Fruit fly (Drosophila melanogaster) whole organism, wandering third instar larva: ENCODE data around the gene CG44405.

Experiments
- Abd-B ChIP-seq: fragments of >200 bp; optimal IDR thresholded peaks from 2 replicates; lab custom pipeline; 2017; ENCODE audit warnings: missing biosample characterization, missing genetic modification characterization
- CG32264 ChIP-seq: fragments of 200-800 bp; sonication (Bioruptor generic); optimal IDR thresholded peaks from 2 replicates; lab custom pipeline; 2016; ENCODE audit warnings: missing biosample characterization, missing genetic modification characterization
- CG9705 ChIP-seq: fragments of 200-800 bp; sonication (Bioruptor generic); optimal IDR thresholded peaks from 2 replicates; lab custom pipeline; 2018; ENCODE audit warnings: missing biosample characterization, mild to moderate bottlenecking, missing genetic modification characterization
- CrebA ChIP-seq: fragments of 200-800 bp; sonication (Bioruptor generic); optimal IDR thresholded peaks from 2 replicates; lab custom pipeline; 2016; ENCODE audit warnings: missing biosample characterization, mild to moderate bottlenecking, missing genetic modification characterization, borderline replicate concordance
- Dfd ChIP-seq: fragments of >200 bp; optimal IDR thresholded peaks from 2 replicates; lab custom pipeline; 2017; ENCODE audit warnings: missing biosample characterization, missing genetic modification characterization
- Dif ChIP-seq: fragments of 200-275, 200-300 bp; sonication (Bioruptor generic); optimal IDR thresholded peaks from 2 replicates; lab custom pipeline; 2018; ENCODE audit warnings: missing biosample characterization, missing genetic modification characterization; ENCODE audit not compliant: partially characterized antibody
- GATAd ChIP-seq: sonication (Bioruptor generic); optimal IDR thresholded peaks from 2 replicates; lab custom pipeline; 2016; ENCODE audit warnings: missing biosample characterization, missing genetic modification characterization
- HLH106 ChIP-seq: fragments of 200-800 bp; optimal IDR thresholded peaks from 3 replicates; lab custom pipeline; 2019; ENCODE audit warnings: missing biosample characterization, mild to moderate bottlenecking, missing genetic modification characterization, moderate library complexity
- Hnf4 ChIP-seq: fragments of 200-800 bp; sonication (Bioruptor generic); optimal IDR thresholded peaks from 2 replicates; lab custom pipeline; 2016; ENCODE audit warnings: missing biosample characterization, mild to moderate bottlenecking, missing genetic modification characterization
- Hr78 ChIP-seq: fragments of >200 bp; optimal IDR thresholded peaks from 2 replicates; lab custom pipeline; 2017; ENCODE audit warnings: missing biosample characterization, missing genetic modification characterization
- Hr83 ChIP-seq: fragments of 200-300 bp; sonication (Bioruptor generic); optimal IDR thresholded peaks from 2 replicates; lab custom pipeline; 2016; ENCODE audit warnings: missing biosample characterization, mild to moderate bottlenecking, missing genetic modification characterization, moderate library complexity; ENCODE audit not compliant: poor library complexity, severe bottlenecking
- Jra ChIP-seq: sonication (Bioruptor generic); optimal IDR thresholded peaks from 2 replicates; lab custom pipeline; 2016; ENCODE audit warnings: missing biosample characterization, missing genetic modification characterization
- Mio ChIP-seq: sonication (Bioruptor generic); optimal IDR thresholded peaks from 2 replicates; lab custom pipeline; 2016; ENCODE audit warnings: missing biosample characterization, missing genetic modification characterization
- Myc ChIP-seq: fragments of >200 bp; optimal IDR thresholded peaks from 2 replicates; lab custom pipeline; 2017
- N ChIP-seq: fragments of >200 bp; optimal IDR thresholded peaks from 2 replicates; lab custom pipeline; 2018; ENCODE audit warnings: missing biosample characterization, missing external identifiers, missing genetic modification characterization
- OdsH ChIP-seq: fragments of 200-800 bp; sonication (Bioruptor generic); optimal IDR thresholded peaks from 2 replicates; lab custom pipeline; 2016; ENCODE audit warnings: missing biosample characterization, mild to moderate bottlenecking, missing genetic modification characterization
- Rel ChIP-seq, 2 experiments: fragments of 200-800 bp; sonication (Bioruptor generic) in 1 of 2; optimal IDR thresholded peaks; 2 replicates in 1 of 2; 3 replicates in 1 of 2; lab custom pipeline; 2016 to 2019; ENCODE audit warnings: mild to moderate bottlenecking in 2 of 2, missing biosample characterization in 2 of 2, missing genetic modification characterization in 2 of 2, moderate library complexity in 1 of 2
- Sp1 ChIP-seq: fragments of 200-800 bp; sonication (Bioruptor generic); optimal IDR thresholded peaks from 3 replicates; lab custom pipeline; 2019; ENCODE audit warnings: missing biosample characterization, mild to moderate bottlenecking, missing genetic modification characterization, moderate library complexity
- Vsx2 ChIP-seq: fragments of 200-300, 225-300 bp; sonication (Bioruptor generic); optimal IDR thresholded peaks from 2 replicates; lab custom pipeline; 2018; ENCODE audit warnings: missing biosample characterization, missing genetic modification characterization; ENCODE audit not compliant: partially characterized antibody
- br ChIP-seq: fragments of 200-800 bp; sonication (Bioruptor generic); optimal IDR thresholded peaks from 2 replicates; lab custom pipeline; 2016; ENCODE audit warnings: missing biosample characterization, missing genetic modification characterization
- brk ChIP-seq: fragments of 200-800 bp; sonication (Bioruptor generic); optimal IDR thresholded peaks from 2 replicates; lab custom pipeline; 2016; ENCODE audit warnings: missing biosample characterization, mild to moderate bottlenecking, missing genetic modification characterization
- dl ChIP-seq, 2 experiments: fragments of 175-275, 200-275 bp in 1 of 2; fragments of 200-275 bp in 1 of 2; sonication (Bioruptor generic); optimal IDR thresholded peaks; lab custom pipeline; 2018; ENCODE audit warnings: mild to moderate bottlenecking in 2 of 2, missing biosample characterization in 2 of 2, missing genetic modification characterization in 2 of 2, moderate library complexity in 2 of 2; ENCODE audit not compliant: partially characterized antibody in 2 of 2, insufficient read depth in 1 of 2
- dmrt93B ChIP-seq: fragments of 200-800 bp; sonication (Bioruptor generic); optimal IDR thresholded peaks from 2 replicates; lab custom pipeline; 2018; ENCODE audit warnings: missing biosample characterization, mild to moderate bottlenecking, missing genetic modification characterization
- dsf ChIP-seq: sonication (Bioruptor generic); optimal IDR thresholded peaks from 2 replicates; lab custom pipeline; 2016; ENCODE audit warnings: missing biosample characterization, missing genetic modification characterization, borderline replicate concordance
- ey ChIP-seq: fragments of 200-800 bp; sonication (Bioruptor generic); optimal IDR thresholded peaks from 2 replicates; lab custom pipeline; 2016; ENCODE audit warnings: missing biosample characterization, missing genetic modification characterization
- foxo ChIP-seq, 2 experiments: fragments of 200-800 bp; sonication (Bioruptor generic); optimal IDR thresholded peaks; 2 replicates in 1 of 2; 3 replicates in 1 of 2; lab custom pipeline; 2016 to 2017; ENCODE audit warnings: missing biosample characterization in 2 of 2, missing genetic modification characterization in 2 of 2
- fru ChIP-seq: fragments of 200-800 bp; sonication (Bioruptor generic); optimal IDR thresholded peaks from 3 replicates; lab custom pipeline; 2016; ENCODE audit warnings: missing biosample characterization, mild to moderate bottlenecking, missing genetic modification characterization
- h ChIP-seq: fragments of 200-800 bp; sonication (Bioruptor generic); optimal IDR thresholded peaks from 3 replicates; lab custom pipeline; 2016; ENCODE audit warnings: missing biosample characterization, mild to moderate bottlenecking, missing genetic modification characterization
- jim ChIP-seq: fragments of 175-275, 200-325 bp; sonication (Bioruptor generic); optimal IDR thresholded peaks from 2 replicates; lab custom pipeline; 2016; ENCODE audit warnings: missing biosample characterization, mild to moderate bottlenecking, missing genetic modification characterization
- lola ChIP-seq: fragments of >200 bp; optimal IDR thresholded peaks from 2 replicates; lab custom pipeline; 2017; ENCODE audit warnings: missing biosample characterization, missing genetic modification characterization
- pan ChIP-seq: fragments of >200 bp; optimal IDR thresholded peaks from 2 replicates; lab custom pipeline; 2017
- psq ChIP-seq: fragments of 200-800 bp; sonication (Bioruptor generic); optimal IDR thresholded peaks from 3 replicates; lab custom pipeline; 2017; ENCODE audit warnings: missing biosample characterization, mild to moderate bottlenecking, missing genetic modification characterization, moderate library complexity
- rgr ChIP-seq: fragments of 200-800 bp; sonication (Bioruptor generic); optimal IDR thresholded peaks from 3 replicates; lab custom pipeline; 2016; ENCODE audit warnings: missing biosample characterization, mild to moderate bottlenecking, missing genetic modification characterization
- sage ChIP-seq: fragments of 200-800 bp; sonication (Bioruptor generic); optimal IDR thresholded peaks from 2 replicates; lab custom pipeline; 2016; ENCODE audit warnings: missing biosample characterization, mild to moderate bottlenecking, missing genetic modification characterization
- sv ChIP-seq: fragments of 200-800 bp; sonication (Bioruptor generic); optimal IDR thresholded peaks from 3 replicates; lab custom pipeline; 2016; ENCODE audit warnings: missing biosample characterization, missing genetic modification characterization
- tai ChIP-seq: sonication (Bioruptor generic); optimal IDR thresholded peaks from 2 replicates; lab custom pipeline; 2016; ENCODE audit warnings: missing biosample characterization, missing genetic modification characterization
- usp ChIP-seq: fragments of >200 bp; optimal IDR thresholded peaks from 2 replicates; lab custom pipeline; 2017; ENCODE audit warnings: missing biosample characterization, missing genetic modification characterization
- woc ChIP-seq: sonication (Bioruptor generic); optimal IDR thresholded peaks from 2 replicates; lab custom pipeline; 2016; ENCODE audit warnings: missing biosample characterization, mild to moderate bottlenecking, missing genetic modification characterization

The CG44405 gene

DNA sequence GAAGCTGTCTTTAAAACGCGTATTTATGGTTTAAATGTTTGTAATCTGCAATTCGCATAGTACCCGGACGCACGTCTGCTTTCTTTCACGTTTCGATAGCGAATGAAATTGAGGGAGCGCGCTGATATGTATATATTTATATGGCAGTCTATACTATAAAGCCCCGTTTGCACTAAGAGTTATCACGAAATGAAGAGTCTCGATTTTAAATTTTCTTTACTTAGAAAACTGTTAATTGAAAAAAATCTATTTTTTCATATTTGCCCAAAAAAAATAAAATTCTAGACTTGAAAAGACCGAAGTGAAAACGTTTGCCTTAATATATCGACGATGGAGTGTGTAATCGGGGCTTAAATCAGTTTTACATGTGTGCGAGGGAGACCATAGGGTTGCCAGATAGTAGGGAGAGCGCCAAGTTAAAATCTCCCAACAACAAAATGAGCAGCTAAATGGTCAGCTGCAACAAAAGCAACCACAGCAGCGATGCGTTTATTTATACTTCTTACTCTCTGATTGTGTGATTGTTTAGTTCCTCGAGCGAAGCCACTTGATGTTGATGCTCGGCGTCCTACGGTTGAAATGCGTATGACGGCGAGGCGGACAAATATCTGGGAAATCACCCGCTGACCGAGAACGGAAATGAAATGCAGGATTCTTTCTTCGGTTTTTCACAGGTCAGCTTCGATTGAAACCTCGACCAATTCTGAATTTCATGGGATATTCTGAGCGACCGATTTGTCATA is 16.4 kb downstream of the CG44405 start, which contains the start of gene cact:
TSS of gene cact (minus strand) at position 693 of the 743 bp plus-strand sequence.
- TF ChIP-seq Sp1 (GFP tag; lab: Kevin White, UChicago): peak; percentile 89
- peak; percentile 96 for TF ChIP-seq fru (GFP tag; lab: Kevin White, UChicago)
- peak; percentile 94 for TF ChIP-seq brk
- TF ChIP-seq Myc (lab: Kevin White, UChicago): no peak
- TF ChIP-seq ey (GFP tag; lab: Kevin White, UChicago): peak; percentile 96
- peak; percentile 90 for TF ChIP-seq sv (GFP tag; lab: Kevin White, UChicago)
- peak; percentile 76 for TF ChIP-seq CG32264
- peak; percentile 79 to 96 for TF ChIP-seq foxo (GFP tag; optimal IDR thresholded peaks at IDR 0.05; lab: Kevin White, UChicago)
- TF ChIP-seq Hr83 (GFP tag; lab: Kevin White, UChicago): peak; percentile 66
- TF ChIP-seq Hnf4 (GFP tag; lab: Kevin White, UChicago): peak; percentile 94
- TF ChIP-seq dsf: peak; percentile 74
- no peak for TF ChIP-seq Abd-B (GFP tag; lab: Kevin White, UChicago)
- TF ChIP-seq Dfd (GFP tag; lab: Kevin White, UChicago): no peak
- TF ChIP-seq dl (GFP tag; optimal IDR thresholded peaks at IDR 0.05; lab: Kevin White, UChicago; ENCODE audit: insufficient read depth in 1 of 2, partially characterized antibody in 2 of 2): peak in 1 of 2 experiments; percentile 78
- peak; percentile 63 for TF ChIP-seq Rel (GFP tag; optimal IDR thresholded peaks at IDR 0.05; lab: Kevin White, UChicago)
- TF ChIP-seq Rel (tag; optimal IDR thresholded peaks at IDR 0.05; lab: Kevin White, UChicago): peak; percentile 97
- no peak for TF ChIP-seq jim
- TF ChIP-seq N (GFP tag; lab: Kevin White, UChicago): peak; percentile 24
- no peak for TF ChIP-seq CrebA (GFP tag; lab: Kevin White, UChicago)
- TF ChIP-seq HLH106 (tag; lab: Kevin White, UChicago): peak; percentile 91
- TF ChIP-seq psq: peak; percentile 88
- peak; percentile 62 for TF ChIP-seq GATAd (GFP tag; lab: Kevin White, UChicago)
- no peak for TF ChIP-seq pan (lab: Kevin White, UChicago)
- peak; percentile 96 for TF ChIP-seq rgr (GFP tag; lab: Kevin White, UChicago)
- peak; percentile 69 for TF ChIP-seq CG9705 (GFP tag; lab: Kevin White, UChicago)
- peak; percentile 97 for TF ChIP-seq h (GFP tag; lab: Kevin White, UChicago)
- TF ChIP-seq Hr78 (GFP tag; lab: Kevin White, UChicago): no peak
- peak; percentile 92 for TF ChIP-seq sage
- peak; percentile 70 for TF ChIP-seq Dif (GFP tag; lab: Kevin White, UChicago)
- peak; percentile 90 for TF ChIP-seq tai (GFP tag; lab: Kevin White, UChicago)
- no peak for TF ChIP-seq usp
- peak; percentile 84 for TF ChIP-seq Jra (GFP tag; lab: Kevin White, UChicago)
- TF ChIP-seq woc (GFP tag; lab: Kevin White, UChicago): peak; percentile 98
- TF ChIP-seq br: peak; percentile 91
- peak; percentile 82 for TF ChIP-seq dmrt93B (GFP tag; lab: Kevin White, UChicago)
- TF ChIP-seq Mio (GFP tag; lab: Kevin White, UChicago): peak; percentile 74
- peak; percentile 94 for TF ChIP-seq OdsH (GFP tag; lab: Kevin White, UChicago)
- TF ChIP-seq lola (GFP tag; lab: Kevin White, UChicago): no peak

DNA sequence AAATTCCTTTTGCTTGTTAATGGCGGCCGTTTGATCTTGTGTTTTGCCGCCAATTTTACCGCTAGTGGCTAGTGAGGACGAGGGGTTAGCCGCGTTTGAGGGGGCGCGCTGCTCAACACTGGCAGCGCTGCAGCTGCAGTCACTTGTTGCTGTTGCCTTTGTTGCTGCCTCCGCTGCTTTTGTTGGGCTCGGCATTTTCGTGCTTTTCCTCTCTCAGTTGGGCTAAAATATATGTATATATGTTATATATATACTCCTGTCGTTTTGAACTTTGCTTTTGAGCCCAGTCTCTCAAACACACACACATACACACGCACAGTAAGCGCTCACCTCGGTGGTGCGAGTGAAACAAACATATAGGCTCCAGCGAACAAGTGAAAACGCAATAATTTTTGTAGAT is 17.3 kb downstream of the CG44405 start:
- no peak for TF ChIP-seq GATAd (GFP tag; lab: Kevin White, UChicago)
- no peak for TF ChIP-seq lola (GFP tag; lab: Kevin White, UChicago)
- no peak for TF ChIP-seq CG32264
- no peak for TF ChIP-seq Rel (GFP tag; optimal IDR thresholded peaks at IDR 0.05; lab: Kevin White, UChicago)
- TF ChIP-seq Rel (tag; optimal IDR thresholded peaks at IDR 0.05; lab: Kevin White, UChicago): peak; percentile 60
- TF ChIP-seq sage: peak; percentile 74
- no peak for TF ChIP-seq N (GFP tag; lab: Kevin White, UChicago)
- peak; percentile 7 for TF ChIP-seq brk
- TF ChIP-seq Vsx2 (GFP tag; lab: Kevin White, UChicago): no peak
- TF ChIP-seq Jra (GFP tag; lab: Kevin White, UChicago): no peak
- TF ChIP-seq Hnf4 (GFP tag; lab: Kevin White, UChicago): peak; percentile 20
- TF ChIP-seq psq: no peak
- TF ChIP-seq rgr (GFP tag; lab: Kevin White, UChicago): peak; percentile 28
